Fruit fly (Drosophila melanogaster) S2 (cell line): ENCODE data around the gene CG11286.

Experiments used
- CG8478 ChIP-seq: fragments of >200 bp; optimal IDR thresholded peaks from 2 replicates; lab custom pipeline; 2018
- CTCF ChIP-seq, 2 experiments: fragments of >200 bp; optimal IDR thresholded peaks; 2 replicates each; lab custom pipeline; 2018

DNA sequence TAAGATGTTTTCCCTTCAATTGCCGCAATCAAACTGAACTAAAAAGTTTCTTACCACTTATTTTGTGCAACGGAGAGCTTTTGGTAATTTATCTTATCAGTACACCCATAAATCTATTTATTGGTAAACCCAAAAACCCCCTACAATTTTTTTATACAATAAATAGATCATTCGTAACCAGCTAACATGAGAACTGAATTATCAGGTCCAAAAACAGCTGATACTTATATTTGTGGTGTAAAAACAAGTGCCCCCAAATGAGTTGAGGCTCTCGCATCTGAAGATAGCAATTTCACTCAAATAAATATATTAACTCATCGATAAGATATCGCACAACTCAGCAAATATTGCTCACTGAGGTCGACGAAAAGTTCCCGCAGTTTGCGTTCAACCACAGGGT lies 16.3 kb upstream of the CG11286 start, which contains the start of gene CG18748:
- no peak for TF ChIP-seq CTCF (optimal IDR thresholded peaks at IDR 0.05; lab: Kevin White, UChicago)
- no peak for TF ChIP-seq CG8478 (lab: Kevin White, UChicago)
